Worm (Caenorhabditis elegans) whole organism, young adult: Measurements from ENCODE around the gene srh-95.

Source experiments
- tbx-9 ChIP-seq: sonication (generic microtip); optimal IDR thresholded peaks from 2 replicates; lab custom pipeline; 2016; ENCODE audit warnings: borderline replicate concordance, missing genetic modification characterization, inconsistent platforms, missing compliant biosample characterization

srh-95 gene

DNA sequence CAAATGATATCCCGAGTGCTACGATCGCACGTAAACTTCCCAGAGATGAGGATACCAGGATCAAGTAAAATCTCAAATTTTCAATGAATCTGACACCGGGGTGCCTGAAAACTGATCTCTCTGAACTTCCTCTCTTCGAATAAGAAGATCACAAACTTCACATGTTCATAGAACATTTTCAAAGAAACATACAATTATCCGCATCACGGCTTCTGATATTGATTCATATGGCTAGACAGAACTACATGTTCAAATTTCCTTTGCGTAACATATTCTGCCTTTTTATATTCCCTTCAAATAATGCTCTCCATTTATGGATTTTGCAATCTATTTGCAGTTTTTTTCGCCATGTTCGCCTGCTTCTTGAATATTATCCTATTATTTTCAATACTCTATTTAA, 50.4 kb downstream of the srh-95 start, which contains the start of gene srbc-83:
TSS of gene srbc-83 (plus strand) at position 301 of the 400 bp plus-strand sequence.
- TF ChIP-seq tbx-9 (tag; lab: Kevin White, UChicago): no peak
- TF ChIP-seq, all 124 proteins: peak for 0
